Fruit fly (Drosophila melanogaster): ENCODE measurements around the gene Dph1.

Gene Dph1

DNA sequence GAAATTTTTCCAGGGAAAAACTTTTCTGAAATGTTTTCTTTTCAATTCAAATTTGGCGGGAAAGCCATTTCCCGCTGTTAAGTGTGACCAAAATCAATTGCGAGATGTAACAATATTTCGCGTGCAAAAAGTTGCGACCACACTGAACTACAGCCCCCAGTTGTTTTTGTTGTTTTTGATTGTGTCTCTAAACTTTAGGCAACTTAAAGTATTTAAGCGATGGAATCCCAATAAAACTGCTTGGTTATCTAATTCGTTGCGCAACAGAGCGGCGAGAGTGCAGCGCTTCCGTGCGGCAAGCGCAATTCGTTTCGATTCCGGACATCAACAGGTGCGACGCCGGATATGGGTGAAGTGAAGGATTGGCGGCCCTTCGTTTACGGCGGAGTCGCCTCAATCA lies 24.0 kb upstream of the Dph1 start, which contains the start of gene Bmcp (continued):
- TF ChIP-seq fd96Cb (tag; optimal IDR thresholded peaks at IDR 0.05) (no peak), HLH4C (GFP tag; IDR thresholded peaks at IDR 0.05; ENCODE audit: partially characterized antibody) (0 out of 3 replicates have a peak, but pooled peaks have one; percentile 30), CG4360 (GFP tag; IDR thresholded peaks at IDR 0.05) (peak; percentile 76), CG11723 (GFP tag; optimal IDR thresholded peaks at IDR 0.05) (no peak), BtbVII (GFP tag; optimal IDR thresholded peaks at IDR 0.05) (peak; percentile 38), Sry-δ (GFP tag; optimal IDR thresholded peaks at IDR 0.05) (peak; percentile 21), sd (tag; optimal IDR thresholded peaks at IDR 0.05) (no peak), odd (GFP tag; optimal IDR thresholded peaks at IDR 0.05) (peak; percentile 8), CG13775 (GFP tag; optimal IDR thresholded peaks at IDR 0.05) (no peak), CG4617 (GFP tag; optimal IDR thresholded peaks at IDR 0.05; ENCODE audit: borderline replicate concordance) (peak; percentile 42), kah (GFP tag; optimal IDR thresholded peaks at IDR 0.05) (peak; percentile 96), CG32532 (GFP tag; IDR thresholded peaks at IDR 0.05) (no peak), CG11504 (tag; optimal IDR thresholded peaks at IDR 0.05) (peak; percentile 30), CG34422 (GFP tag; IDR thresholded peaks at IDR 0.05) (peak; percentile 47; the same call in 1 of the 3 replicates), lov (optimal IDR thresholded peaks at IDR 0.05) (no peak), lov (GFP tag; IDR thresholded peaks at IDR 0.05) (0 out of 3 replicates have a peak, but pooled peaks have one; percentile 63), CG17912 (GFP tag; optimal IDR thresholded peaks at IDR 0.05) (peak; percentile 21), lab (GFP tag; optimal IDR thresholded peaks at IDR 0.05) (peak; percentile 39), stwl (tag; optimal IDR thresholded peaks at IDR 0.05) (peak; percentile 94), CG2889 (GFP tag; IDR thresholded peaks at IDR 0.05) (no peak), grau (tag; optimal IDR thresholded peaks at IDR 0.05) (peak; percentile 20), CG18599 (GFP tag; optimal IDR thresholded peaks at IDR 0.05) (peak; percentile 7), chinmo (GFP tag; IDR thresholded peaks at IDR 0.05; ENCODE audit: partially characterized antibody) (0 out of 4 replicates have a peak, but pooled peaks have one; percentile 13), unc-4 (GFP tag; IDR thresholded peaks at IDR 0.05; ENCODE audit: partially characterized antibody) (peak; percentile 37; the same call in 1 of the 2 replicates), CG7839 (tag; optimal IDR thresholded peaks at IDR 0.05) (peak; percentile 12), Med (GFP tag) (peak; percentile 71), D19B (GFP tag; optimal IDR thresholded peaks at IDR 0.05) (no peak), CG12391 (tag; optimal IDR thresholded peaks at IDR 0.05) (peak; percentile 10), nerfin-1 (tag; optimal IDR thresholded peaks at IDR 0.05) (peak; percentile 46), CG7271 (tag; optimal IDR thresholded peaks at IDR 0.05) (no peak), CG15269 (tag; optimal IDR thresholded peaks at IDR 0.05) (peak; percentile 12), ci (GFP tag; IDR thresholded peaks at IDR 0.05) (peak; percentile 33; the same call in 1 of the 3 replicates), BEAF-32 (GFP tag; optimal IDR thresholded peaks at IDR 0.05) (peak; percentile 26), trem (tag; optimal IDR thresholded peaks at IDR 0.05) (peak; percentile 29), Dek (tag; optimal IDR thresholded peaks at IDR 0.05) (no peak), CG18619 (GFP tag; optimal IDR thresholded peaks at IDR 0.05) (peak; percentile 1), CG8290 (GFP tag; optimal IDR thresholded peaks at IDR 0.05) (no peak), CG8290 (tag; optimal IDR thresholded peaks at IDR 0.05) (peak in 1 of 2 experiments; percentile 28), MBD-R2 (GFP tag; IDR thresholded peaks at IDR 0.05) (peak; percentile 54), CG13287 (GFP tag; IDR thresholded peaks at IDR 0.05; ENCODE audit: partially characterized antibody) (peak; percentile 48; the same call in 1 of the 2 replicates), sna (GFP tag; IDR thresholded peaks at IDR 0.05; ENCODE audit: partially characterized antibody) (0 out of 2 replicates have a peak, but pooled peaks have one; percentile 30), corto (GFP tag; optimal IDR thresholded peaks at IDR 0.05) (no peak), crol (GFP tag; IDR thresholded peaks at IDR 0.05) (no peak), dmrt99B (tag; optimal IDR thresholded peaks at IDR 0.05) (no peak), nmo (GFP tag; optimal IDR thresholded peaks at IDR 0.05) (peak; percentile 3), CG10267 (tag; optimal IDR thresholded peaks at IDR 0.05) (peak; percentile 50), gfzf (GFP tag; optimal IDR thresholded peaks at IDR 0.05) (peak; percentile 88), CG31441 (GFP tag; IDR thresholded peaks at IDR 0.05) (peak; percentile 33; the same call in 1 of the 2 replicates), CG15514 (GFP tag; optimal IDR thresholded peaks at IDR 0.05) (peak; percentile 68)

All from whole organism, embryonic.